Worm (Caenorhabditis elegans): ENCODE results near the gene srlf-30.

DNA sequence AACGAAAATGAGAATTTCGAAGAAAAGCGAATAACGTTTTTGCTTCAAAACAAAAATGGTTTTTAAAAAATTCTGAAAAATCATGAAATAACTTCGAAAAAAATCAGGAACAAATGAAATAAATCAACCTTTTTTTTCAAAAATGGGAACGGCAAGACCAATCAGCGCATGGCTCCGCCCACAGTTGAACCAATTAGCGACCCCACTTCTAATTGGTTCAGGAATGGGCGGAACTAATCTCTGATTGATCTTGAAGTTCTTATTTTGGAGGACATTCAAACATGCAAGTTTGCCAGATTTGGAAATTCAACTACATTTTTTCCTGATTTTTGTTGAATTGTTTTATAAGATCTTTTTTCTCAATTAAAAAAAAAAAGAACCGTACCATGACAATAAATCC, 44.2 kb upstream of the srlf-30 start:
- TF ChIP-seq pqm-1 (tag; optimal IDR thresholded peaks at IDR 0.05) (no peak), mep-1 (tag; optimal IDR thresholded peaks at IDR 0.05) (no peak), nhr-237 (tag; optimal IDR thresholded peaks at IDR 0.05) (no peak), dpl-1 (GFP tag; optimal IDR thresholded peaks at IDR 0.05) (no peak), hlh-11 (tag; optimal IDR thresholded peaks at IDR 0.05) (no peak), madf-5 (GFP tag; IDR thresholded peaks at IDR 0.05) (no peak), dmd-6 (GFP tag; IDR thresholded peaks at IDR 0.05) (no peak), unc-39 (tag; optimal IDR thresholded peaks at IDR 0.05) (no peak), zip-2 (tag; optimal IDR thresholded peaks at IDR 0.05) (no peak)

All from whole organism, L4 larva.